Worm (Caenorhabditis elegans): ENCODE measurements around the gene wdr-37.

The wdr-37 gene

DNA sequence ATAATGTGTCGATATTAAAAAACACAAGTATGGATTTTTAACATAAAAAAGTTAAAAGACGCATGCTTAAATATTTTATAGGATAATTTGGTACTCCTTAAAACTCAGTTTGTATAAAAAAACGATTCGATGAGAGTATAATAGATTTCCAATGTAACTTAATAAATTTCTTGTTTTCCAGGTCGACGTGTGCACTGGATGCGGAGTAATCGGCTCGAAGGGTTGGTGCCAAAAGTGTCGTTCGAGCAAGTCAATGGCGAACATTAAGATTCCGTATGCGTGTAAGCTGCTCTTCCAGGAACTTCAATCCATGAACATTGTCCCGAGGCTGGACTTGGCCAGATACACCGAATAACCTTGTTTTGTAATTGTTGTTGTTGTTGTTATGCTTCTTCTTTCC is 35.5 kb downstream of the wdr-37 start:
- TF ChIP-seq tbx-2 (tag; optimal IDR thresholded peaks at IDR 0.05) (no peak), ztf-11 (tag; optimal IDR thresholded peaks at IDR 0.05) (no peak), nhr-77 (tag; optimal IDR thresholded peaks at IDR 0.05) (no peak), unc-30 (tag; optimal IDR thresholded peaks at IDR 0.05) (no peak), hpl-2 (GFP tag; optimal IDR thresholded peaks at IDR 0.05) (no peak), ets-5 (GFP tag; IDR thresholded peaks at IDR 0.05) (no peak), ces-1 (GFP tag; optimal IDR thresholded peaks at IDR 0.05) (no peak), fkh-8 (tag; optimal IDR thresholded peaks at IDR 0.05) (no peak), hlh-17 (GFP tag; optimal IDR thresholded peaks at IDR 0.05; ENCODE audit: borderline replicate concordance) (no peak), C16A3.4 (tag; optimal IDR thresholded peaks at IDR 0.05) (no peak), blmp-1 (tag; optimal IDR thresholded peaks at IDR 0.05) (no peak), fos-1 (tag; optimal IDR thresholded peaks at IDR 0.05) (no peak), ceh-63 (GFP tag; optimal IDR thresholded peaks at IDR 0.05) (no peak), lin-15B (tag; optimal IDR thresholded peaks at IDR 0.05) (no peak), pax-3 (tag; optimal IDR thresholded peaks at IDR 0.05) (no peak), ceh-82 (tag; optimal IDR thresholded peaks at IDR 0.05) (no peak), xbp-1 (tag; optimal IDR thresholded peaks at IDR 0.05) (no peak), ceh-8 (GFP tag; optimal IDR thresholded peaks at IDR 0.05) (no peak)

DNA sequence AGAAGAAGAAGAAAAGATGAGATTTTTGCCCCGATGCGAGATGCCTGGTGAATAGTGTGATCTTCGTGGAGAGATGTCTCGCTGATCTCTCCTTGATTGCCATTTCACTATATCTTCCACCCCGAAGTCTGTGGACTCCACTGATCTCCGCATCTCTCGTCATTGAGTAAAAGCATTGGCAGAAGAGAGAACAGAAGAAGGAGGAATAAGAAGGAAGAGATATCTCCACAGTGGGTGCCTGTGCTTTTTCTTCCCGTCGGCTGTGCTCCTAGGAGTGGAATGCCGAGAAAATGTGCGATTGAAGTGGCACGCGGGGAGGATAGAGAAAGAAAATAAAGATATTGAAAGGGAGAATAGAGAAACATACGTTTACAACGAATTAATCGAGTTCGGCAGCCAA is 36.2 kb downstream of the wdr-37 start:
- peak; percentile 75 for TF ChIP-seq lin-14 (GFP tag; optimal IDR thresholded peaks at IDR 0.05)
- TF ChIP-seq swsn-7 (tag; optimal IDR thresholded peaks at IDR 0.05), result peak; percentile 15
- TF ChIP-seq efl-1 (optimal IDR thresholded peaks at IDR 0.05), result peak; percentile 11 to 19
- peak in 1 of 2 experiments; percentile 87 for TF ChIP-seq efl-1 (GFP tag; optimal IDR thresholded peaks at IDR 0.05 in 1 of 2)
- TF ChIP-seq nhr-84 (tag; optimal IDR thresholded peaks at IDR 0.05), result no peak
- peak; percentile 41 for TF ChIP-seq snu-23 (GFP tag; optimal IDR thresholded peaks at IDR 0.05)
- peak; percentile 54 for TF ChIP-seq rnt-1 (tag; optimal IDR thresholded peaks at IDR 0.05)
- TF ChIP-seq dsc-1 (tag; optimal IDR thresholded peaks at IDR 0.05), result peak; percentile 69
- no peak for TF ChIP-seq hlh-4 (tag; optimal IDR thresholded peaks at IDR 0.05)
- peak; percentile 97 for TF ChIP-seq pag-3 (tag; optimal IDR thresholded peaks at IDR 0.05; ENCODE audit: borderline replicate concordance, insufficient read depth)
- TF ChIP-seq sox-4 (tag; optimal IDR thresholded peaks at IDR 0.05), result no peak
- TF ChIP-seq nhr-77 (tag; optimal IDR thresholded peaks at IDR 0.05), result peak; percentile 51
- peak; percentile 31 for TF ChIP-seq tbx-2 (tag; optimal IDR thresholded peaks at IDR 0.05)
- TF ChIP-seq elt-3 (tag; optimal IDR thresholded peaks at IDR 0.05), result no peak
- peak; percentile 69 for TF ChIP-seq nhr-71 (tag; optimal IDR thresholded peaks at IDR 0.05)
- peak; percentile 12 for TF ChIP-seq mep-1 (tag; optimal IDR thresholded peaks at IDR 0.05)
- peak; percentile 24 for TF ChIP-seq nhr-20 (tag; optimal IDR thresholded peaks at IDR 0.05)
- no peak for TF ChIP-seq zip-4 (GFP tag; optimal IDR thresholded peaks at IDR 0.05)
- TF ChIP-seq aha-1 (tag; optimal IDR thresholded peaks at IDR 0.05), result no peak
- no peak for TF ChIP-seq ets-5 (GFP tag; IDR thresholded peaks at IDR 0.05)
- TF ChIP-seq lsy-2 (tag; optimal IDR thresholded peaks at IDR 0.05), result peak; percentile 10 to 49
- TF ChIP-seq blmp-1 (tag; optimal IDR thresholded peaks at IDR 0.05), result peak; percentile 20
- TF ChIP-seq lin-39 (tag; optimal IDR thresholded peaks at IDR 0.05), result no peak
- peak in 1 of 2 experiments; percentile 25 for TF ChIP-seq mdl-1 (tag; optimal IDR thresholded peaks at IDR 0.05)
- TF ChIP-seq nhr-19 (GFP tag; conservative IDR thresholded peaks at IDR 0.05), result peak; percentile 39

DNA sequence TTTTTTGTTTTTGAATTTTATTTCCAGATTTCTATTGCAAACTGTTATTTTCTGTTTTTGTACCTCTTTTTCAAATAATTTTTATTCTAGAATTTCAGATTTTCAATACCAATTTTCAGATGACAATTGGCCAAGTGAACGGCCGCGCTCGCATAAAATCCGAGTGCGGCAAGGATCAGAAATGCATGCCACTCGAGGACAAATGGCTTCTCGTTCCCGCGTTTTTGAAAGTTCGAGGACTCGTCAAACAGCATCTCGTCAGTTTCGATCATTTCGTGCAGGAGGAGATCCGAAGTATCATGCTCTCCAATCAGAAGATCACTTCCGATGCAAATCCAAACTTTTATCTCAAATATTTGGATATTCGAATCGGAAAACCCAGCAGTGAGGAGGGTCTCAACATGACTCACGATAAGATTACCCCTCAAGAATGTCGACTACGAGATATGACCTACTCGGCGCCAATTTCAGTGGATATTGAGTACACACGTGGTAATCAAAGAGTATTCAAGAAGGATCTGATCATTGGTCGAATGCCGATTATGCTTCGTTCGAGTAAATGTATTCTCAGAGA is 42.5 kb downstream of the wdr-37 start, which contains the start of gene rpc-2:
Gene rpc-2, plus strand, starts transcription at position 120 of the 574 bp plus-strand sequence.
- no peak for TF ChIP-seq ceh-90 (tag; optimal IDR thresholded peaks at IDR 0.05)
- peak; percentile 1 for TF ChIP-seq nhr-85 (tag)

Measured in whole organism, L1 larva.